Fruit fly (Drosophila melanogaster): Measurements from ENCODE around the gene CG14315.
A peak's percentile ranks its signal among the peaks of the same experiment; 100 is the strongest.

Gene CG14315

dm6 chr3R:18121385-18122151 is 36.9 kb upstream of the CG14315 start (continued):
- peak; percentile 31 for TF ChIP-seq cad (GFP tag; optimal IDR thresholded peaks at IDR 0.05)
- TF ChIP-seq vfl (GFP tag; optimal IDR thresholded peaks at IDR 0.05): no peak
- TF ChIP-seq gfzf (GFP tag; optimal IDR thresholded peaks at IDR 0.05): no peak
- TF ChIP-seq CG16813 (GFP tag; IDR thresholded peaks at IDR 0.05; ENCODE audit: partially characterized antibody): 0 out of 3 replicates have a peak, but pooled peaks have one; percentile 13
- no peak for TF ChIP-seq klu (GFP tag; IDR thresholded peaks at IDR 0.05)
- no peak for TF ChIP-seq Gsc (GFP tag; IDR thresholded peaks at IDR 0.05)
- peak; percentile 86 for TF ChIP-seq Med (GFP tag)
- TF ChIP-seq Dad (GFP tag; optimal IDR thresholded peaks at IDR 0.05): no peak
- no peak for TF ChIP-seq CG6272 (GFP tag; IDR thresholded peaks at IDR 0.05)
- no peak for TF ChIP-seq CG14965 (GFP tag; optimal IDR thresholded peaks at IDR 0.05; ENCODE audit: borderline replicate concordance)
- TF ChIP-seq Trl (optimal IDR thresholded peaks at IDR 0.05): peak; percentile 82 to 91
- TF ChIP-seq Trl (GFP tag; optimal IDR thresholded peaks at IDR 0.05): no peak
- TF ChIP-seq so (GFP tag; IDR thresholded peaks at IDR 0.05): peak; percentile 31; the same call in 1 of the 3 replicates
- TF ChIP-seq jumu (GFP tag; optimal IDR thresholded peaks at IDR 0.05): no peak
- TF ChIP-seq Lpt (GFP tag; optimal IDR thresholded peaks at IDR 0.05): no peak
- no peak for TF ChIP-seq cas (GFP tag; IDR thresholded peaks at IDR 0.05)
- TF ChIP-seq B-H2 (GFP tag; optimal IDR thresholded peaks at IDR 0.05): no peak
- no peak for TF ChIP-seq CG17802 (tag; optimal IDR thresholded peaks at IDR 0.05)
- no peak for TF ChIP-seq CoRest (tag; optimal IDR thresholded peaks at IDR 0.05)
- TF ChIP-seq CG12942 (GFP tag; optimal IDR thresholded peaks at IDR 0.05): no peak
- no peak for TF ChIP-seq HmgD (GFP tag; optimal IDR thresholded peaks at IDR 0.05)
- no peak for TF ChIP-seq CG6689 (GFP tag; IDR thresholded peaks at IDR 0.05)
- TF ChIP-seq CG13424 (tag; optimal IDR thresholded peaks at IDR 0.05): no peak
- no peak for TF ChIP-seq CG10959 (GFP tag; IDR thresholded peaks at IDR 0.05)
- TF ChIP-seq gcm (GFP tag; optimal IDR thresholded peaks at IDR 0.05): peak; percentile 68
- TF ChIP-seq sr (GFP tag; IDR thresholded peaks at IDR 0.05): peak; percentile 49; the same call in 2 of the 3 replicates
- no peak for TF ChIP-seq shn (GFP tag; optimal IDR thresholded peaks at IDR 0.05)
- TF ChIP-seq kni (GFP tag; optimal IDR thresholded peaks at IDR 0.05): peak; percentile 33
- no peak for TF ChIP-seq E2f2 (GFP tag; IDR thresholded peaks at IDR 0.05)
- no peak for TF ChIP-seq prd (optimal IDR thresholded peaks at IDR 0.05)
- TF ChIP-seq prd (GFP tag; IDR thresholded peaks at IDR 0.05): no peak
- no peak for TF ChIP-seq Atf-2 (GFP tag; optimal IDR thresholded peaks at IDR 0.05)
- TF ChIP-seq Deaf1 (tag; optimal IDR thresholded peaks at IDR 0.05): peak; percentile 92
- TF ChIP-seq CG2678 (tag; optimal IDR thresholded peaks at IDR 0.05): no peak
- TF ChIP-seq fru (optimal IDR thresholded peaks at IDR 0.05): no peak
- TF ChIP-seq gcm2 (GFP tag; optimal IDR thresholded peaks at IDR 0.05): no peak
- no peak for TF ChIP-seq fd96Cb (tag; optimal IDR thresholded peaks at IDR 0.05)
- TF ChIP-seq CG31441 (GFP tag; IDR thresholded peaks at IDR 0.05): no peak
- no peak for TF ChIP-seq CG10321 (GFP tag; IDR thresholded peaks at IDR 0.05)
- TF ChIP-seq CG15601 (tag; optimal IDR thresholded peaks at IDR 0.05): no peak
- no peak for TF ChIP-seq CG18262 (tag; optimal IDR thresholded peaks at IDR 0.05)
- peak; percentile 35; the same call in 1 of the 2 replicates for TF ChIP-seq onecut (GFP tag; IDR thresholded peaks at IDR 0.05)
- no peak for TF ChIP-seq CG4328 (GFP tag; optimal IDR thresholded peaks at IDR 0.05)
- no peak for TF ChIP-seq gce (GFP tag; IDR thresholded peaks at IDR 0.05)
- no peak for TF ChIP-seq br (optimal IDR thresholded peaks at IDR 0.05)
- no peak for TF ChIP-seq CG13624 (GFP tag; optimal IDR thresholded peaks at IDR 0.05)
- TF ChIP-seq CG10209 (GFP tag; optimal IDR thresholded peaks at IDR 0.05): no peak
- TF ChIP-seq CG16815 (GFP tag; optimal IDR thresholded peaks at IDR 0.05): no peak
- TF ChIP-seq crol (GFP tag; IDR thresholded peaks at IDR 0.05): peak; percentile 16; the same call in 1 of the 2 replicates
- TF ChIP-seq Spps (tag; optimal IDR thresholded peaks at IDR 0.05): no peak
- TF ChIP-seq sisA (GFP tag; IDR thresholded peaks at IDR 0.05): no peak
- TF ChIP-seq sna (GFP tag; IDR thresholded peaks at IDR 0.05; ENCODE audit: partially characterized antibody): 0 out of 2 replicates have a peak, but pooled peaks have one; percentile 69

All from whole organism, embryonic.